Worm (Caenorhabditis elegans) whole organism, L4/young adult: Measurements from ENCODE around the gene mls-1.

Source experiments
- W03F9.2 ChIP-seq: fragments of 150-350 bp; optimal IDR thresholded peaks from 2 replicates; lab custom pipeline; 2014; ENCODE audit warnings: missing biosample characterization, missing genetic modification characterization
- dao-5 ChIP-seq: sonication (generic microtip); optimal IDR thresholded peaks from 2 replicates; lab custom pipeline; 2016; ENCODE audit warnings: missing genotype, missing genetic modification characterization, moderate library complexity, missing compliant biosample characterization
- him-1 ChIP-seq: sonication (generic microtip); optimal IDR thresholded peaks from 2 replicates; lab custom pipeline; 2016; ENCODE audit warnings: missing genotype, missing genetic modification reagents, missing genetic modification characterization, missing compliant biosample characterization

- TF ChIP-seq W03F9.2 (tag; lab: Kevin White, UChicago), result no peak
- no peak for TF ChIP-seq him-1 (tag; lab: Kevin White, UChicago)
- TF ChIP-seq dao-5 (tag; lab: Kevin White, UChicago), result no peak
These were observed 6.5 kb upstream of the mls-1 start, which contains the start of gene alh-12 for ce11 chrIII:7453653-7454124.
